Worm (Caenorhabditis elegans) whole organism, early embryonic: ENCODE measurements around the gene F15G9.5.

ENCODE experiments used
- B0310.2 ChIP-seq: sonication (generic microtip); optimal IDR thresholded peaks from 2 replicates; lab custom pipeline; 2016; ENCODE audit warnings: mild to moderate bottlenecking, missing genetic modification characterization, missing compliant biosample characterization
- F13C5.2 ChIP-seq: sonication (generic microtip); optimal IDR thresholded peaks from 2 replicates; lab custom pipeline; 2017; ENCODE audit warnings: mild to moderate bottlenecking, missing genetic modification characterization, inconsistent platforms, missing compliant biosample characterization
- aly-1 ChIP-seq: sonication (generic microtip); optimal IDR thresholded peaks from 2 replicates; lab custom pipeline; 2016; ENCODE audit warnings: missing genetic modification characterization, missing compliant biosample characterization
- ama-1 ChIP-seq: fragments of 150-350 bp; optimal IDR thresholded peaks from 2 replicates; lab custom pipeline; 2014
- ceh-13 ChIP-seq: fragments of 200-800 bp; sonication (Bioruptor generic); optimal IDR thresholded peaks from 2 replicates; lab custom pipeline; 2018; ENCODE audit warnings: mild to moderate bottlenecking, missing genetic modification characterization, missing compliant biosample characterization
- ceh-36 ChIP-seq: sonication (generic microtip); optimal IDR thresholded peaks from 2 replicates; lab custom pipeline; 2016; ENCODE audit warnings: missing genetic modification characterization, inconsistent platforms, missing compliant biosample characterization
- ets-7 ChIP-seq: sonication (generic microtip); optimal IDR thresholded peaks from 2 replicates; lab custom pipeline; 2016; ENCODE audit warnings: missing genotype, missing genetic modification characterization, missing compliant biosample characterization
- flt-1 ChIP-seq: fragments of 200-800 bp; sonication (Bioruptor generic); IDR thresholded peaks from 2 replicates; pipeline ENCODE4 v1.3.6; 2022; ENCODE audit warnings: missing genetic modification characterization, missing compliant biosample characterization
- hmbx-1 ChIP-seq: sonication (generic microtip); optimal IDR thresholded peaks from 2 replicates; lab custom pipeline; 2016; ENCODE audit warnings: mild to moderate bottlenecking, missing genetic modification characterization, missing compliant biosample characterization
- hmg-4 ChIP-seq: fragments of 200-800 bp; sonication (Bioruptor generic); optimal IDR thresholded peaks from 2 replicates; lab custom pipeline; 2018; ENCODE audit warnings: mild to moderate bottlenecking, missing genetic modification characterization, missing compliant biosample characterization
- hnd-1 ChIP-seq: sonication (generic microtip); optimal IDR thresholded peaks from 2 replicates; lab custom pipeline; 2016; ENCODE audit warnings: missing genetic modification characterization, missing compliant biosample characterization
- pes-1 ChIP-seq: fragments of 200-800 bp; sonication (Bioruptor generic); IDR thresholded peaks from 2 replicates; pipeline ENCODE4 v1.3.6; 2022; ENCODE audit warnings: missing genetic modification reagents, missing genetic modification characterization, missing compliant biosample characterization
- scrt-1 ChIP-seq: fragments of 200-800 bp; sonication (Bioruptor generic); IDR thresholded peaks from 2 replicates; pipeline ENCODE4 v1.3.6; 2022; ENCODE audit warnings: missing genetic modification characterization, missing compliant biosample characterization
- sea-1 ChIP-seq: fragments of 200-800 bp; sonication (Bioruptor generic); conservative IDR thresholded peaks from 2 replicates; pipeline ENCODE4 v1.3.6; 2022; ENCODE audit warnings: missing genetic modification characterization, missing compliant biosample characterization
- tbx-11 ChIP-seq: fragments of 200-800 bp; sonication (Bioruptor generic); IDR thresholded peaks from 2 replicates; pipeline ENCODE4 v1.3.6; 2022; ENCODE audit warnings: missing genetic modification characterization, missing compliant biosample characterization
- tbx-37 ChIP-seq: fragments of 200-800 bp; sonication (Bioruptor generic); conservative IDR thresholded peaks from 2 replicates; pipeline ENCODE4 v1.3.6; 2022; ENCODE audit warnings: missing genetic modification reagents, missing genetic modification characterization, missing compliant biosample characterization
- tra-4 ChIP-seq: sonication (generic microtip); optimal IDR thresholded peaks from 2 replicates; lab custom pipeline; 2017; ENCODE audit warnings: missing genetic modification characterization, missing compliant biosample characterization

Gene F15G9.5

ce11 chrX:9756971-9757370 lies 19.3 kb upstream of the F15G9.5 start, which contains the start of gene T09B9.1:
T09B9.1 (plus strand) TSS chrX:9757271.
- TF ChIP-seq F13C5.2 (tag; lab: Kevin White, UChicago) (no peak), hnd-1 (no peak), ets-7 (tag; lab: Kevin White, UChicago) (no peak), hmbx-1 (tag; lab: Kevin White, UChicago) (no peak), B0310.2 (tag; lab: Kevin White, UChicago) (no peak), aly-1 (tag; lab: Kevin White, UChicago) (no peak), tra-4 (no peak), ceh-13 (GFP tag; lab: Kevin White, UChicago) (no peak), tbx-37 (GFP tag; lab: Robert Waterston, UW) (no peak), hmg-4 (no peak), sea-1 (GFP tag; lab: Robert Waterston, UW) (no peak), ama-1 (lab: Kevin White, UChicago) (no peak), scrt-1 (GFP tag; lab: Robert Waterston, UW) (no peak), flt-1 (no peak), ceh-36 (tag; lab: Kevin White, UChicago) (no peak), tbx-11 (GFP tag; lab: Robert Waterston, UW) (no peak), pes-1 (GFP tag; lab: Robert Waterston, UW) (no peak)

ce11 chrX:9754537-9754936 lies 16.8 kb upstream of the F15G9.5 start:
- TF ChIP-seq ceh-13 (GFP tag; lab: Kevin White, UChicago) (no peak), tbx-37 (GFP tag; lab: Robert Waterston, UW) (no peak), ceh-36 (tag; lab: Kevin White, UChicago) (no peak), scrt-1 (GFP tag; lab: Robert Waterston, UW) (no peak), hmbx-1 (tag; lab: Kevin White, UChicago) (no peak), hnd-1 (no peak), B0310.2 (tag; lab: Kevin White, UChicago) (no peak), aly-1 (tag; lab: Kevin White, UChicago) (no peak), ets-7 (tag; lab: Kevin White, UChicago) (no peak), tbx-11 (GFP tag; lab: Robert Waterston, UW) (no peak), pes-1 (GFP tag; lab: Robert Waterston, UW) (no peak), ama-1 (lab: Kevin White, UChicago) (no peak), hmg-4 (no peak), F13C5.2 (tag; lab: Kevin White, UChicago) (no peak), tra-4 (no peak), sea-1 (GFP tag; lab: Robert Waterston, UW) (no peak)

- TF ChIP-seq aly-1 (tag; lab: Kevin White, UChicago): peak; percentile 98
- TF ChIP-seq ets-7 (tag; lab: Kevin White, UChicago): peak; percentile 93
- TF ChIP-seq B0310.2 (tag; lab: Kevin White, UChicago): peak; percentile 98
- TF ChIP-seq tbx-37 (GFP tag; lab: Robert Waterston, UW): peak; percentile 99
- TF ChIP-seq flt-1: peak; percentile 98
- peak; percentile 95 for TF ChIP-seq hnd-1
- TF ChIP-seq scrt-1 (GFP tag; lab: Robert Waterston, UW): peak; percentile 99
- TF ChIP-seq ceh-13 (GFP tag; lab: Kevin White, UChicago): peak; percentile 95
- TF ChIP-seq tra-4: peak; percentile 91
- peak; percentile 99 for TF ChIP-seq hmg-4
- peak; percentile 98 for TF ChIP-seq sea-1 (GFP tag; lab: Robert Waterston, UW)
- TF ChIP-seq tbx-11 (GFP tag; lab: Robert Waterston, UW): peak; percentile 99
- TF ChIP-seq F13C5.2 (tag; lab: Kevin White, UChicago): peak; percentile 97
- TF ChIP-seq ceh-36 (tag; lab: Kevin White, UChicago): peak; percentile 95
- peak; percentile 99 for TF ChIP-seq pes-1 (GFP tag; lab: Robert Waterston, UW)
- TF ChIP-seq hmbx-1 (tag; lab: Kevin White, UChicago): peak; percentile 92
Measured at ce11 chrX:9743513-9743914, 5.8 kb upstream of the F15G9.5 start.

ce11 chrX:9742058-9742457 lies 4.4 kb upstream of the F15G9.5 start:
- TF ChIP-seq tbx-11 (GFP tag; lab: Robert Waterston, UW): no peak
- TF ChIP-seq ets-7 (tag; lab: Kevin White, UChicago): no peak
- no peak for TF ChIP-seq tra-4
- no peak for TF ChIP-seq scrt-1 (GFP tag; lab: Robert Waterston, UW)
- no peak for TF ChIP-seq flt-1
- TF ChIP-seq sea-1 (GFP tag; lab: Robert Waterston, UW): no peak
- no peak for TF ChIP-seq hmg-4
- TF ChIP-seq tbx-37 (GFP tag; lab: Robert Waterston, UW): no peak
- no peak for TF ChIP-seq pes-1 (GFP tag; lab: Robert Waterston, UW)
- TF ChIP-seq ceh-36 (tag; lab: Kevin White, UChicago): no peak
- TF ChIP-seq hmbx-1 (tag; lab: Kevin White, UChicago): no peak
- TF ChIP-seq F13C5.2 (tag; lab: Kevin White, UChicago): no peak
- no peak for TF ChIP-seq hnd-1
- no peak for TF ChIP-seq ama-1 (lab: Kevin White, UChicago)
- no peak for TF ChIP-seq aly-1 (tag; lab: Kevin White, UChicago)

- TF ChIP-seq ama-1 (lab: Kevin White, UChicago) (no peak), scrt-1 (GFP tag; lab: Robert Waterston, UW) (no peak), aly-1 (tag; lab: Kevin White, UChicago) (no peak)
Measured at ce11 chrX:9735479-9735878, 2.2 kb downstream of the F15G9.5 start.

- TF ChIP-seq ets-7 (tag; lab: Kevin White, UChicago) (no peak), flt-1 (no peak), tra-4 (no peak), ama-1 (lab: Kevin White, UChicago) (no peak), scrt-1 (GFP tag; lab: Robert Waterston, UW) (no peak), pes-1 (GFP tag; lab: Robert Waterston, UW) (no peak), tbx-37 (GFP tag; lab: Robert Waterston, UW) (no peak), hnd-1 (no peak), aly-1 (tag; lab: Kevin White, UChicago) (no peak), sea-1 (GFP tag; lab: Robert Waterston, UW) (no peak), F13C5.2 (tag; lab: Kevin White, UChicago) (no peak), tbx-11 (GFP tag; lab: Robert Waterston, UW) (no peak), B0310.2 (tag; lab: Kevin White, UChicago) (no peak), hmg-4 (no peak), ceh-36 (tag; lab: Kevin White, UChicago) (no peak), ceh-13 (GFP tag; lab: Kevin White, UChicago) (no peak), hmbx-1 (tag; lab: Kevin White, UChicago) (no peak)
Measured at ce11 chrX:9719070-9719469, 18.6 kb downstream of the F15G9.5 start.
